Worm (Caenorhabditis elegans) whole organism, L1 larva: ENCODE measurements around the gene lips-1.

Source experiments
- aha-1 ChIP-seq: fragments of 150-350 bp; optimal IDR thresholded peaks from 2 replicates; lab custom pipeline; 2014; ENCODE audit warnings: missing biosample characterization, missing genetic modification characterization
- aly-2 ChIP-seq: fragments of 150-350 bp; optimal IDR thresholded peaks from 2 replicates; lab custom pipeline; 2014; ENCODE audit warnings: missing biosample characterization, missing genetic modification characterization
- ama-1 ChIP-seq: fragments of 150-350 bp; optimal IDR thresholded peaks from 2 replicates; lab custom pipeline; 2014
- ceh-8 ChIP-seq: fragments of 200-800 bp; sonication (Bioruptor generic); optimal IDR thresholded peaks from 2 replicates; lab custom pipeline; 2018; ENCODE audit warnings: mild to moderate bottlenecking, missing genetic modification characterization, moderate library complexity, missing compliant biosample characterization
- lsy-2 ChIP-seq, 2 experiments: fragments of 150-350 bp; optimal IDR thresholded peaks; 2 replicates each; lab custom pipeline; 2014; ENCODE audit warnings: missing biosample characterization in 2 of 2, missing genetic modification characterization in 2 of 2
- nhr-237 ChIP-seq: fragments of 150-350 bp; optimal IDR thresholded peaks from 2 replicates; lab custom pipeline; 2014; ENCODE audit warnings: missing biosample characterization, missing genetic modification characterization
- sox-4 ChIP-seq: sonication (generic microtip); optimal IDR thresholded peaks from 2 replicates; lab custom pipeline; 2016; ENCODE audit warnings: missing genetic modification characterization, missing compliant biosample characterization
- ztf-11 ChIP-seq, 2 experiments: sonication (generic microtip); optimal IDR thresholded peaks; 2 replicates each; lab custom pipeline; 2016 to 2017; ENCODE audit warnings: missing genetic modification characterization in 2 of 2, missing biosample characterization in 1 of 2, missing compliant biosample characterization in 1 of 2

ce11 chrX:12446572-12446971, 46.0 kb upstream of the lips-1 start:
- TF ChIP-seq sox-4 (tag; lab: Kevin White, UChicago) (no peak), ceh-8 (GFP tag; lab: Kevin White, UChicago) (no peak), aha-1 (tag; lab: Kevin White, UChicago) (no peak), ztf-11 (tag; optimal IDR thresholded peaks at IDR 0.05; lab: Kevin White, UChicago) (no peak), lsy-2 (tag; optimal IDR thresholded peaks at IDR 0.05; lab: Kevin White, UChicago) (no peak), aly-2 (tag; lab: Kevin White, UChicago) (no peak), nhr-237 (no peak), ama-1 (lab: Kevin White, UChicago) (no peak)
